Worm (Caenorhabditis elegans) whole organism, early embryonic: Measurements from ENCODE around the gene srj-22.
A peak's percentile ranks its signal among the peaks of the same experiment; 100 is the strongest.

Experiments
- B0310.2 ChIP-seq: sonication (generic microtip); optimal IDR thresholded peaks from 2 replicates; lab custom pipeline; 2016; ENCODE audit warnings: mild to moderate bottlenecking, missing genetic modification characterization, missing compliant biosample characterization
- F13C5.2 ChIP-seq: sonication (generic microtip); optimal IDR thresholded peaks from 2 replicates; lab custom pipeline; 2017; ENCODE audit warnings: mild to moderate bottlenecking, missing genetic modification characterization, inconsistent platforms, missing compliant biosample characterization
- aly-1 ChIP-seq: sonication (generic microtip); optimal IDR thresholded peaks from 2 replicates; lab custom pipeline; 2016; ENCODE audit warnings: missing genetic modification characterization, missing compliant biosample characterization
- ama-1 ChIP-seq: fragments of 150-350 bp; optimal IDR thresholded peaks from 2 replicates; lab custom pipeline; 2014
- ceh-13 ChIP-seq: fragments of 200-800 bp; sonication (Bioruptor generic); optimal IDR thresholded peaks from 2 replicates; lab custom pipeline; 2018; ENCODE audit warnings: mild to moderate bottlenecking, missing genetic modification characterization, missing compliant biosample characterization
- ceh-36 ChIP-seq: sonication (generic microtip); optimal IDR thresholded peaks from 2 replicates; lab custom pipeline; 2016; ENCODE audit warnings: missing genetic modification characterization, inconsistent platforms, missing compliant biosample characterization
- ets-7 ChIP-seq: sonication (generic microtip); optimal IDR thresholded peaks from 2 replicates; lab custom pipeline; 2016; ENCODE audit warnings: missing genotype, missing genetic modification characterization, missing compliant biosample characterization
- flt-1 ChIP-seq: fragments of 200-800 bp; sonication (Bioruptor generic); IDR thresholded peaks from 2 replicates; pipeline ENCODE4 v1.3.6; 2022; ENCODE audit warnings: missing genetic modification characterization, missing compliant biosample characterization
- hmbx-1 ChIP-seq: sonication (generic microtip); optimal IDR thresholded peaks from 2 replicates; lab custom pipeline; 2016; ENCODE audit warnings: mild to moderate bottlenecking, missing genetic modification characterization, missing compliant biosample characterization
- hmg-4 ChIP-seq: fragments of 200-800 bp; sonication (Bioruptor generic); optimal IDR thresholded peaks from 2 replicates; lab custom pipeline; 2018; ENCODE audit warnings: mild to moderate bottlenecking, missing genetic modification characterization, missing compliant biosample characterization
- hnd-1 ChIP-seq: sonication (generic microtip); optimal IDR thresholded peaks from 2 replicates; lab custom pipeline; 2016; ENCODE audit warnings: missing genetic modification characterization, missing compliant biosample characterization
- pes-1 ChIP-seq: fragments of 200-800 bp; sonication (Bioruptor generic); IDR thresholded peaks from 2 replicates; pipeline ENCODE4 v1.3.6; 2022; ENCODE audit warnings: missing genetic modification reagents, missing genetic modification characterization, missing compliant biosample characterization
- scrt-1 ChIP-seq: fragments of 200-800 bp; sonication (Bioruptor generic); IDR thresholded peaks from 2 replicates; pipeline ENCODE4 v1.3.6; 2022; ENCODE audit warnings: missing genetic modification characterization, missing compliant biosample characterization
- sea-1 ChIP-seq: fragments of 200-800 bp; sonication (Bioruptor generic); conservative IDR thresholded peaks from 2 replicates; pipeline ENCODE4 v1.3.6; 2022; ENCODE audit warnings: missing genetic modification characterization, missing compliant biosample characterization
- tbx-11 ChIP-seq: fragments of 200-800 bp; sonication (Bioruptor generic); IDR thresholded peaks from 2 replicates; pipeline ENCODE4 v1.3.6; 2022; ENCODE audit warnings: missing genetic modification characterization, missing compliant biosample characterization
- tbx-37 ChIP-seq: fragments of 200-800 bp; sonication (Bioruptor generic); conservative IDR thresholded peaks from 2 replicates; pipeline ENCODE4 v1.3.6; 2022; ENCODE audit warnings: missing genetic modification reagents, missing genetic modification characterization, missing compliant biosample characterization
- tra-4 ChIP-seq: sonication (generic microtip); optimal IDR thresholded peaks from 2 replicates; lab custom pipeline; 2017; ENCODE audit warnings: missing genetic modification characterization, missing compliant biosample characterization

srj-22 gene

ce11 chrV:10754050-10754449 is 10.5 kb upstream of the srj-22 start, which contains the start of gene F28H7.7:
F28H7.7 (minus strand) TSS chrV:10754150.
- TF ChIP-seq B0310.2 (tag; lab: Kevin White, UChicago), result no peak
- no peak for TF ChIP-seq tbx-11 (GFP tag; lab: Robert Waterston, UW)
- TF ChIP-seq tbx-37 (GFP tag; lab: Robert Waterston, UW), result no peak
- no peak for TF ChIP-seq pes-1 (GFP tag; lab: Robert Waterston, UW)
- TF ChIP-seq ceh-13 (GFP tag; lab: Kevin White, UChicago), result no peak
- no peak for TF ChIP-seq aly-1 (tag; lab: Kevin White, UChicago)
- no peak for TF ChIP-seq hmbx-1 (tag; lab: Kevin White, UChicago)
- TF ChIP-seq hnd-1, result no peak
- TF ChIP-seq scrt-1 (GFP tag; lab: Robert Waterston, UW), result no peak
- TF ChIP-seq sea-1 (GFP tag; lab: Robert Waterston, UW), result no peak

- TF ChIP-seq tbx-37 (GFP tag; lab: Robert Waterston, UW) (no peak), tbx-11 (GFP tag; lab: Robert Waterston, UW) (no peak), ets-7 (tag; lab: Kevin White, UChicago) (no peak), pes-1 (GFP tag; lab: Robert Waterston, UW) (no peak), tra-4 (no peak), ceh-13 (GFP tag; lab: Kevin White, UChicago) (no peak), B0310.2 (tag; lab: Kevin White, UChicago) (no peak), sea-1 (GFP tag; lab: Robert Waterston, UW) (no peak), hmg-4 (no peak), F13C5.2 (tag; lab: Kevin White, UChicago) (no peak), flt-1 (GFP tag; lab: Robert Waterston, UW) (no peak), ceh-36 (tag; lab: Kevin White, UChicago) (no peak), scrt-1 (GFP tag; lab: Robert Waterston, UW) (no peak), ama-1 (lab: Kevin White, UChicago) (no peak), aly-1 (tag; lab: Kevin White, UChicago) (no peak), hnd-1 (no peak), hmbx-1 (tag; lab: Kevin White, UChicago) (no peak)
These were observed 7.1 kb upstream of the srj-22 start, which contains the start of gene F28H7.3 for ce11 chrV:10750630-10751029. F28H7.3 (minus strand) TSS chrV:10750788.

- no peak for TF ChIP-seq pes-1 (GFP tag; lab: Robert Waterston, UW)
- TF ChIP-seq scrt-1 (GFP tag; lab: Robert Waterston, UW), result no peak
- TF ChIP-seq B0310.2 (tag; lab: Kevin White, UChicago), result no peak
- no peak for TF ChIP-seq sea-1 (GFP tag; lab: Robert Waterston, UW)
- no peak for TF ChIP-seq ets-7 (tag; lab: Kevin White, UChicago)
- TF ChIP-seq aly-1 (tag; lab: Kevin White, UChicago), result no peak
- TF ChIP-seq F13C5.2 (tag; lab: Kevin White, UChicago), result no peak
These were observed 3.9 kb upstream of the srj-22 start, which contains the start of the genes selt-1.2 and F28H7.2 for ce11 chrV:10747263-10747951. selt-1.2 (minus strand) TSS chrV:10747363. F28H7.2 (plus strand) TSS chrV:10747901.

ce11 chrV:10745034-10745433 is 1.5 kb upstream of the srj-22 start, which contains the start of gene srj-21:
srj-21 (plus strand) TSS chrV:10745334.
- TF ChIP-seq tbx-11 (GFP tag; lab: Robert Waterston, UW), result no peak
- no peak for TF ChIP-seq scrt-1 (GFP tag; lab: Robert Waterston, UW)
- TF ChIP-seq tra-4, result no peak
- TF ChIP-seq ceh-13 (GFP tag; lab: Kevin White, UChicago), result no peak
- TF ChIP-seq flt-1 (GFP tag; lab: Robert Waterston, UW), result no peak
- no peak for TF ChIP-seq ama-1 (lab: Kevin White, UChicago)
- TF ChIP-seq tbx-37 (GFP tag; lab: Robert Waterston, UW), result no peak
- TF ChIP-seq aly-1 (tag; lab: Kevin White, UChicago), result no peak
- no peak for TF ChIP-seq hmbx-1 (tag; lab: Kevin White, UChicago)
- no peak for TF ChIP-seq ets-7 (tag; lab: Kevin White, UChicago)
- no peak for TF ChIP-seq ceh-36 (tag; lab: Kevin White, UChicago)
- no peak for TF ChIP-seq F13C5.2 (tag; lab: Kevin White, UChicago)
- TF ChIP-seq hmg-4, result no peak
- no peak for TF ChIP-seq B0310.2 (tag; lab: Kevin White, UChicago)

- TF ChIP-seq flt-1 (GFP tag; lab: Robert Waterston, UW), result no peak
- TF ChIP-seq hmg-4, result no peak
- TF ChIP-seq ets-7 (tag; lab: Kevin White, UChicago), result no peak
- TF ChIP-seq tra-4, result no peak
- no peak for TF ChIP-seq tbx-37 (GFP tag; lab: Robert Waterston, UW)
- TF ChIP-seq ceh-36 (tag; lab: Kevin White, UChicago), result no peak
- no peak for TF ChIP-seq hnd-1
- TF ChIP-seq B0310.2 (tag; lab: Kevin White, UChicago), result no peak
- no peak for TF ChIP-seq hmbx-1 (tag; lab: Kevin White, UChicago)
- TF ChIP-seq pes-1 (GFP tag; lab: Robert Waterston, UW), result no peak
- no peak for TF ChIP-seq tbx-11 (GFP tag; lab: Robert Waterston, UW)
- no peak for TF ChIP-seq ceh-13 (GFP tag; lab: Kevin White, UChicago)
- TF ChIP-seq aly-1 (tag; lab: Kevin White, UChicago), result no peak
- TF ChIP-seq scrt-1 (GFP tag; lab: Robert Waterston, UW), result no peak
- no peak for TF ChIP-seq ama-1 (lab: Kevin White, UChicago)
- TF ChIP-seq F13C5.2 (tag; lab: Kevin White, UChicago), result no peak
These were observed 2.2 kb downstream of the srj-22 start, which contains the start of gene ZC302.3 for ce11 chrV:10741357-10741756. ZC302.3 (minus strand) TSS chrV:10741457.

- TF ChIP-seq tbx-37 (GFP tag; lab: Robert Waterston, UW), result peak; percentile 27; the same call in 1 of the 2 replicates
- TF ChIP-seq sea-1 (GFP tag; lab: Robert Waterston, UW), result no peak
- no peak for TF ChIP-seq ama-1 (lab: Kevin White, UChicago)
- no peak for TF ChIP-seq ets-7 (tag; lab: Kevin White, UChicago)
These were observed 6.8 kb downstream of the srj-22 start, which contains the start of the genes mre-11 and wdr-5.3 for ce11 chrV:10736756-10737155. mre-11 (minus strand) TSS chrV:10736868. wdr-5.3 (plus strand) TSS chrV:10737116.
